Fruit fly (Drosophila melanogaster): Measurements from ENCODE around the gene yata.

Gene yata

dm6 chr3R:29745056-29745455 is 4.0 kb upstream of the yata start, which contains the start of the genes Wdr24 and IntS11 (continued):
- peak; percentile 49 for TF ChIP-seq Dad (GFP tag; optimal IDR thresholded peaks at IDR 0.05)
- TF ChIP-seq CG6791 (GFP tag; IDR thresholded peaks at IDR 0.05; ENCODE audit: partially characterized antibody): no peak
- peak in 1 of 2 experiments; percentile 70 for TF ChIP-seq crp (GFP tag; optimal IDR thresholded peaks at IDR 0.05)
- TF ChIP-seq Xbp1 (GFP tag; optimal IDR thresholded peaks at IDR 0.05): peak; percentile 84
- TF ChIP-seq hb (GFP tag; IDR thresholded peaks at IDR 0.05; ENCODE audit: partially characterized antibody): no peak
- TF ChIP-seq pho (GFP tag; optimal IDR thresholded peaks at IDR 0.05): peak; percentile 82
- no peak for TF ChIP-seq jing (GFP tag; optimal IDR thresholded peaks at IDR 0.05)
- TF ChIP-seq Fer2 (tag; optimal IDR thresholded peaks at IDR 0.05): peak; percentile 80
- TF ChIP-seq CG16863 (GFP tag; optimal IDR thresholded peaks at IDR 0.05): peak; percentile 50
- peak; percentile 84 for TF ChIP-seq CG11560 (tag; IDR thresholded peaks at IDR 0.05)
- no peak for TF ChIP-seq CG11696 (GFP tag; IDR thresholded peaks at IDR 0.05)
- TF ChIP-seq Hmx (GFP tag; optimal IDR thresholded peaks at IDR 0.05): no peak
- TF ChIP-seq ara (GFP tag; IDR thresholded peaks at IDR 0.05): peak; percentile 81
- peak; percentile 80 for TF ChIP-seq Chrac-16 (GFP tag; optimal IDR thresholded peaks at IDR 0.05)
- TF ChIP-seq az2 (GFP tag; optimal IDR thresholded peaks at IDR 0.05): peak; percentile 58
- peak; percentile 58 for TF ChIP-seq CG4854 (GFP tag; optimal IDR thresholded peaks at IDR 0.05)
- TF ChIP-seq CG1832 (GFP tag; optimal IDR thresholded peaks at IDR 0.05): no peak
- peak; percentile 93 for TF ChIP-seq CG9215 (GFP tag; IDR thresholded peaks at IDR 0.05)
- TF ChIP-seq CG30020 (tag; optimal IDR thresholded peaks at IDR 0.05): peak; percentile 45
- TF ChIP-seq Hr39 (optimal IDR thresholded peaks at IDR 0.05): no peak
- TF ChIP-seq Sox102F (GFP tag; optimal IDR thresholded peaks at IDR 0.05): peak; percentile 82
- TF ChIP-seq CG1792 (GFP tag; optimal IDR thresholded peaks at IDR 0.05): peak; percentile 43
- TF ChIP-seq sna (GFP tag; IDR thresholded peaks at IDR 0.05; ENCODE audit: partially characterized antibody): peak; percentile 24; the same call in 1 of the 2 replicates
- no peak for TF ChIP-seq CG6765 (GFP tag; optimal IDR thresholded peaks at IDR 0.05)
- TF ChIP-seq Lpt (GFP tag; optimal IDR thresholded peaks at IDR 0.05): no peak
- peak; percentile 64 for TF ChIP-seq CG12299 (tag; optimal IDR thresholded peaks at IDR 0.05)
- peak; percentile 88 for TF ChIP-seq CG31224 (GFP tag; IDR thresholded peaks at IDR 0.05)
- peak; percentile 73 for TF ChIP-seq Nf-YA (GFP tag; IDR thresholded peaks at IDR 0.05)
- TF ChIP-seq fd64A (GFP tag; optimal IDR thresholded peaks at IDR 0.05): no peak
- peak in 1 of 3 experiments; percentile 49 for TF ChIP-seq lola (GFP tag; optimal IDR thresholded peaks at IDR 0.05)
- no peak for TF ChIP-seq br (optimal IDR thresholded peaks at IDR 0.05)
- TF ChIP-seq Bgb (GFP tag; IDR thresholded peaks at IDR 0.05; ENCODE audit: partially characterized antibody): peak; percentile 37; the same call in 1 of the 2 replicates
- peak; percentile 91 for TF ChIP-seq Gug (GFP tag; IDR thresholded peaks at IDR 0.05)
- TF ChIP-seq zen (tag; optimal IDR thresholded peaks at IDR 0.05): peak; percentile 59
- TF ChIP-seq Atf6 (GFP tag; IDR thresholded peaks at IDR 0.05): peak; percentile 89
- peak; percentile 67 for TF ChIP-seq CG18619 (GFP tag; optimal IDR thresholded peaks at IDR 0.05)
- no peak for TF ChIP-seq Doc3 (GFP tag; IDR thresholded peaks at IDR 0.05; ENCODE audit: partially characterized antibody)
- no peak for TF ChIP-seq CG12236 (GFP tag; optimal IDR thresholded peaks at IDR 0.05)
- no peak for TF ChIP-seq CG6854 (GFP tag; optimal IDR thresholded peaks at IDR 0.05)
- peak; percentile 38 for TF ChIP-seq cato (GFP tag; optimal IDR thresholded peaks at IDR 0.05; ENCODE audit: borderline replicate concordance)
- TF ChIP-seq CG2199 (GFP tag; IDR thresholded peaks at IDR 0.05): peak; percentile 70; the same call in 2 of the 3 replicates

Measured in whole organism, embryonic.